Worm (Caenorhabditis elegans): ENCODE results near the gene Y37E11AL.12.

Y37E11AL.12 gene

ce11 chrIV:3721973-3722372 lies 20.2 kb upstream of the Y37E11AL.12 start:
- TF ChIP-seq him-1 (tag; optimal IDR thresholded peaks at IDR 0.05) (no peak), dao-5 (tag; optimal IDR thresholded peaks at IDR 0.05) (no peak), W03F9.2 (tag; optimal IDR thresholded peaks at IDR 0.05) (no peak)

DNA sequence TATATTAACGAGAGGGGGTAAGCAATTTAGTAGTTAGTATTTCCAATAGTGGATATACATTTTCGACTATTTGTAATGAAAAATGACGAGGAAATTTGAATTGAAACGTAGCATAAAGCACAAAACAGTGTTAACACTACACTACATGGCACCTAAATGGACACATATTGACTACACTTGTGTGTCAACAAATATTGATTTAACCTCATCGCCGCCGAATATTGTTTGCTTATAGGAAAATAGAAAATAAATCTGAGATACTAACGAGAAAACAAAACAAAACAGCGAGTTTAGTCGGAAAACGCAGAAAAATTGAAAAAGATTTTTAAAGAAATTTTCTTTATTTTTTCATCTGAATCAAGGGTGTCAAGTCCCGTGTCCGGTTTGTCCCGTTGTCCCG lies 18.9 kb upstream of the Y37E11AL.12 start:
- TF ChIP-seq W03F9.2 (tag; optimal IDR thresholded peaks at IDR 0.05) (no peak), dao-5 (tag; optimal IDR thresholded peaks at IDR 0.05) (no peak), him-1 (tag; optimal IDR thresholded peaks at IDR 0.05) (no peak)

DNA sequence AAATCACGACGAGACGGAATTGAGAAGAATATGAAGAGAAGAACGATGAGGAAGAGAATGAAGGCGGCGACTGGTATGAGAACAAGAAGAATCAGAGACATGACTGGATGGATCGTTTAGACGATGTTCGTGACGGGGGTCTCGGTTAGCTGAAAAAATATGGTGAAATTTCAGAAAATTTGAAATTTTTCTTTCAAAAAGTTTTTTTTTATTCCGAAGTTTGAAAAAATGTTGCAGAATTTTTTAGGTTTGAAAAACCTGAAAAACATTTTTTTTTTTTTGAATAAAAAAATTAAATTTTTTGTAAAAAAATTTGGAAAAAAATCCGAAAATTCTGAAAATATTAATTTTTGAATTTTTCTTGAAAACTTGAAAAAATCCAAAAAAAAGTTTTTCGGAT lies 17.3 kb upstream of the Y37E11AL.12 start, which contains the start of gene Y37E11AM.3:
TSS of gene Y37E11AM.3 (minus strand) at position 101 of the 400 bp plus-strand sequence.
- TF ChIP-seq W03F9.2 (tag; optimal IDR thresholded peaks at IDR 0.05): no peak
- no peak for TF ChIP-seq dao-5 (tag; optimal IDR thresholded peaks at IDR 0.05)

ce11 chrIV:3710737-3711136 lies 8.9 kb upstream of the Y37E11AL.12 start:
- TF ChIP-seq W03F9.2 (tag; optimal IDR thresholded peaks at IDR 0.05) (no peak), him-1 (tag; optimal IDR thresholded peaks at IDR 0.05) (no peak), dao-5 (tag; optimal IDR thresholded peaks at IDR 0.05) (no peak)

ce11 chrIV:3709200-3709599 lies 7.4 kb upstream of the Y37E11AL.12 start, which contains the start of gene Y37E11AL.1:
TSS of gene Y37E11AL.1 (plus strand) at chrIV:3709500.
- no peak for TF ChIP-seq W03F9.2 (tag; optimal IDR thresholded peaks at IDR 0.05)
- TF ChIP-seq him-1 (tag; optimal IDR thresholded peaks at IDR 0.05): no peak

- TF ChIP-seq W03F9.2 (tag; optimal IDR thresholded peaks at IDR 0.05) (no peak), dao-5 (tag; optimal IDR thresholded peaks at IDR 0.05) (no peak), him-1 (tag; optimal IDR thresholded peaks at IDR 0.05) (no peak)
These were observed 1.2 kb downstream of the Y37E11AL.12 start, which contains the start of gene Y37E11AL.9 for ce11 chrIV:3700554-3700953. TSS of gene Y37E11AL.9 (minus strand) at chrIV:3700654.

DNA sequence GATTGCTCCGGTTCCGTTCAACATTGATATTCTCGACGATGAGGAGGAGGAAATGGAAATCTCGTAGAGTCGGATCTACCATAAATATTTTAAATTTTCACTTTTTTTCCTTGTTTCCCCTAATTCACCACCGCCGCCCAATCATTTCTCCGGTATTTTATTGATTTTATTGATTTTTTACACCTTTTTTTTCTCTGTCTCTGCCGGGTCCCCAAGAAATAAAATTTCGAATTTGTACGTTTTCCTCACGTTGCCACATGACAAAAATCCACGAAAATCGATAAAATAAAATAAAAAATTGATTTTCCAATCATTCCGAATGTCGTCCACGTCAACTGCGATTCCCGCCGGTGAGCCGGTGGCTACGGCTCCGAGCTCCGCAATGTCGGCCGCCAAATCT lies 3.6 kb downstream of the Y37E11AL.12 start, which contains the start of gene Y37E11AL.2:
TSS of gene Y37E11AL.2 (plus strand) at position 301 of the 400 bp plus-strand sequence.
- TF ChIP-seq W03F9.2 (tag; optimal IDR thresholded peaks at IDR 0.05) (no peak), him-1 (tag; optimal IDR thresholded peaks at IDR 0.05) (no peak), dao-5 (tag; optimal IDR thresholded peaks at IDR 0.05) (no peak)

DNA sequence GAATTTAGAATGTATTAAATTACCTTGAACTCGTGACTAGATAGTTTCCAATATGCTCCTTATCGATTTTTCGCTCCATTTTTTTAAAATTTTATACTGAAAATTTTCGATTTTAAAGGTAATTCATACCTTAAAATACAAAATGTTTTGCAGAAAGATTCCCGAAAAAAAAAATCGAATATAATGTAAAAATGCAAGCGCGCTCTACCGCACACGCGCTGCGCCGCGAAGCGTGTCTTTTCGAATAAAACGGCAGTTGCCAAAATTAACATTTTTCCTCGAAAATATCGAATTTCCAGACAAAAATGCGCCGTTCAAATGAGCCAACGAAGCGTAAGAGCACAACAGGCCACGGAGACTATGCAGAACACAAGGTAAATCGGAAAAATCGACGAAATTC lies 7.2 kb downstream of the Y37E11AL.12 start, which contains the start of the genes taf-6.2 and Y37E11AL.3:
TSS of gene taf-6.2 (minus strand) at position 96 of the 400 bp plus-strand sequence.
TSS of gene Y37E11AL.3 (plus strand) at position 298 of the 400 bp plus-strand sequence.
- TF ChIP-seq him-1 (tag; optimal IDR thresholded peaks at IDR 0.05): no peak

DNA sequence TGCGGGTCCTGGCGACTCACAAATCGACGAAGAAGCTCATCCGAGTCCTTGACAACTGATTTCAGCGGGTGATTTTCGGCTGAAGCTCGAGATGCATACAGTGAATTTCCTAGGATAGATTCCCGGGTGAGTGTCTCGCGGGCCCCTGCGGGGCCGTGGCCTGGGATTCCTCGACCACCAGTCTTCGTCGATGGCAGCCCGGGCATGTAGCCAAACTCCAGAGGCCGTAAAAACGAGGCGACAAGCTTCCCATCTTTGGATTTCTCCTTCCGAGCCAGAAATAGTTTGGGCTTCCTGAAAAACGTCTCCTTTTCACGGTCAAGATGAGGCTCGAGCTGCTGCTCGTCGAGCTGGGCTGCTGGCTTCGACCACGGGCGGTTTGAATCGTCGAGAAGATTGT lies 13.7 kb downstream of the Y37E11AL.12 start:
- TF ChIP-seq W03F9.2 (tag; optimal IDR thresholded peaks at IDR 0.05) (no peak), him-1 (tag; optimal IDR thresholded peaks at IDR 0.05) (no peak), dao-5 (tag; optimal IDR thresholded peaks at IDR 0.05) (no peak)

DNA sequence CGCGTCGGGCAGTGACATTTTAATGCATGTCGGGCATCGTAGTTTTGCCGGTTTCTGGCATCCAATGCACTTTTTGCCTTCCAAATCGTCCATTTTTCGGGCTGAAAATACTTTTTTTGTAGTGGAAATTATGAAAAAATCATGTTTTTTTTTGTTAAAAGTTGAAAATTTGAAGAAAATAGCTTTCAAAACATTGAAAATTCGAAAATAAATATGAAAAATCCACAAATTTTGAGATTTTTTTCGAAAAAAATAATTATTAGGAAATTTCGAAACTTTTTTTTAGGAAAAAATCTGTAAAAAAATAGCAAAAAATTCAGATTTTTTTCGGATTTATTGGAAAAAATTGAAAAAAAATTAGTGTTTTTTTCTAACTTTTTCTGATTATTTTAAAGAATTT lies 15.0 kb downstream of the Y37E11AL.12 start, which contains the start of gene map-1:
TSS of gene map-1 (minus strand) at position 101 of the 400 bp plus-strand sequence.
- no peak for TF ChIP-seq dao-5 (tag; optimal IDR thresholded peaks at IDR 0.05)
- no peak for TF ChIP-seq him-1 (tag; optimal IDR thresholded peaks at IDR 0.05)
- no peak for TF ChIP-seq W03F9.2 (tag; optimal IDR thresholded peaks at IDR 0.05)

ce11 chrIV:3686260-3686659 lies 15.5 kb downstream of the Y37E11AL.12 start:
- TF ChIP-seq W03F9.2 (tag; optimal IDR thresholded peaks at IDR 0.05) (no peak), dao-5 (tag; optimal IDR thresholded peaks at IDR 0.05) (no peak), him-1 (tag; optimal IDR thresholded peaks at IDR 0.05) (no peak)

ce11 chrIV:3681763-3682162 lies 20.0 kb downstream of the Y37E11AL.12 start:
- TF ChIP-seq him-1 (tag; optimal IDR thresholded peaks at IDR 0.05) (no peak), W03F9.2 (tag; optimal IDR thresholded peaks at IDR 0.05) (no peak), dao-5 (tag; optimal IDR thresholded peaks at IDR 0.05) (no peak)

DNA sequence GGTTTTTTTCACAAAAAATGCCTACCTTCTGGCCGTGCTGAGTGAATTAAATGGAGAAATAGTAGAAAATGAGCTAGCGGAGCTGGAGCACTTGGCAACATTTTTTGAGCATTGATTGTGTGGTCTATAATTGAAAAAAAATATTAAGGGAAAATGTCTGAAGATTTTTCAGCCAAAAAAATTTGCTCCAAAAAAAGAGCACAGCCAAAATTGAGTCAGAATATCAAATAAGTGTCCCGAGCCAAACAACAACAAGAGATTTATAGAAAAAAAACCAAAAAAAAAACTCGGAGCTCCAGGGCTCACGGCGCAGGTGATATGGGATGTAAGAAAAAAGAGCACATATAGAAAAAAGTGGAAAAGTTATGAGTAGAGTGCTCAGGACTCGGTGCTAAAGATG lies 33.2 kb downstream of the Y37E11AL.12 start, which contains the start of gene fmil-1:
TSS of gene fmil-1 (minus strand) at position 101 of the 400 bp plus-strand sequence.
- no peak for TF ChIP-seq dao-5 (tag; optimal IDR thresholded peaks at IDR 0.05)
- TF ChIP-seq W03F9.2 (tag; optimal IDR thresholded peaks at IDR 0.05): no peak
- TF ChIP-seq him-1 (tag; optimal IDR thresholded peaks at IDR 0.05): no peak

DNA sequence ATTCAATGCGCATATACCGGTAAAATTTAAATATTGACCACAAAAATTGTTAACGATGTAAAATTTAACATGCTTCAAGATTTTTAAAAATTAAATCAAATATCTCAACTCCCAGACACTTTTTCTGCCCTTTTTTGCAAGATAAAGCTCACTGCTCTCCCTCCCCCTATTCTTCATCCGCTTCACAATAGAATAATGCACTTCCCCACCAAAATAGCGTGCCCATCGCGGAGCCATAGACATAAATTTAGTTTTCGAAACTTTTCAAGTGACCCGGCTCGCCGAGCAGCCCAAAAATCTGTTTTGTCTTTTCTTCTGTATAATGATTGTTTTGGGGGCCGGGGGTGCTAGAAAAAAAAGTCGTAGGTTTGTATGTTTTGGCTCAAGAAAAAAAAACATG lies 34.0 kb downstream of the Y37E11AL.12 start:
- TF ChIP-seq him-1 (tag; optimal IDR thresholded peaks at IDR 0.05): no peak

DNA sequence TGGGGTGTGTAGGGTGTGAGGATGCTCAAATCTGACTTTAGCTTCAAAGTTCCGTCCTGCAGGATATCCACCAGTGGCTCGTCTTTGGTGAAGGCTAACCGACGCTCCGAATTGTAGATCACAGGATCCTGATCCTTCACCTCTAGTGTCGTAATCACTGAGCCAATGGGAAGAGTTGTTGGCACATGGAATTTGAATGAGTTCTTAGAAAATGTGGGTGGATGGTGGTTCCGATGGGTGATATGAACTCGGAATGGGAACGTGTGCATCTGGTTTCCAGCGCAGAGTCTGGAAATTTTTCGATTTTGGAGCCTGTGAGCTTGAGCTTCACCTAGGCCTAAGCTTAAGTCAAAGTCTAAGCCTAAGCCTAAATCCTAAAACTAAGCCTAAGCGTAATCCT lies 35.2 kb downstream of the Y37E11AL.12 start:
- TF ChIP-seq W03F9.2 (tag; optimal IDR thresholded peaks at IDR 0.05) (no peak), dao-5 (tag; optimal IDR thresholded peaks at IDR 0.05) (no peak), him-1 (tag; optimal IDR thresholded peaks at IDR 0.05) (no peak)
